Fruit fly (Drosophila melanogaster): ENCODE measurements around the gene CG42537.

Gene CG42537

dm6 chr3R:6368100-6368499, 9.5 kb upstream of the CG42537 start, which contains the start of gene CG42724 (continued):
- TF ChIP-seq Meics (GFP tag; optimal IDR thresholded peaks at IDR 0.05) (peak; percentile 100), CG1024 (GFP tag; IDR thresholded peaks at IDR 0.05) (peak; percentile 35; the same call in 1 of the 2 replicates), inv (GFP tag; IDR thresholded peaks at IDR 0.05; ENCODE audit: partially characterized antibody) (0 out of 2 replicates have a peak, but pooled peaks have one; percentile 28), maf-S (GFP tag; optimal IDR thresholded peaks at IDR 0.05) (peak; percentile 65), CG8089 (GFP tag; optimal IDR thresholded peaks at IDR 0.05) (peak; percentile 46)

- TF ChIP-seq CG3847 (GFP tag; IDR thresholded peaks at IDR 0.05), result peak; percentile 29; the same call in 1 of the 2 replicates
- peak; percentile 79 for TF ChIP-seq CG6791 (GFP tag; IDR thresholded peaks at IDR 0.05; ENCODE audit: partially characterized antibody)
- TF ChIP-seq CG13296 (GFP tag; optimal IDR thresholded peaks at IDR 0.05), result peak; percentile 32
- TF ChIP-seq salm (tag; optimal IDR thresholded peaks at IDR 0.05), result peak; percentile 23
- peak; percentile 20; the same call in 2 of the 3 replicates for TF ChIP-seq dysf (GFP tag; IDR thresholded peaks at IDR 0.05)
- TF ChIP-seq dmrt11E (tag; optimal IDR thresholded peaks at IDR 0.05), result no peak
- TF ChIP-seq Gug (GFP tag; IDR thresholded peaks at IDR 0.05), result no peak
- TF ChIP-seq CG8944 (GFP tag; optimal IDR thresholded peaks at IDR 0.05), result no peak
- peak; percentile 1 for TF ChIP-seq Hsf (GFP tag; optimal IDR thresholded peaks at IDR 0.05)
- peak; percentile 42 for TF ChIP-seq CG12659 (GFP tag; optimal IDR thresholded peaks at IDR 0.05)
- TF ChIP-seq CG11093 (GFP tag; IDR thresholded peaks at IDR 0.05), result no peak; the same call in 2 of the 3 replicates
- TF ChIP-seq exex (tag; optimal IDR thresholded peaks at IDR 0.05), result peak; percentile 15
- TF ChIP-seq HLH3B (GFP tag; IDR thresholded peaks at IDR 0.05), result peak; percentile 17; the same call in 1 of the 2 replicates
- peak; percentile 70 for TF ChIP-seq inv (GFP tag; IDR thresholded peaks at IDR 0.05; ENCODE audit: partially characterized antibody)
- TF ChIP-seq NFAT (GFP tag; IDR thresholded peaks at IDR 0.05), result peak; percentile 52; the same call in 1 of the 2 replicates
- TF ChIP-seq CG12104 (GFP tag; optimal IDR thresholded peaks at IDR 0.05), result peak; percentile 42
- peak; percentile 26 for TF ChIP-seq NC2β (GFP tag; optimal IDR thresholded peaks at IDR 0.05)
- TF ChIP-seq CG3163 (GFP tag; optimal IDR thresholded peaks at IDR 0.05), result no peak
- TF ChIP-seq CG7963 (GFP tag; IDR thresholded peaks at IDR 0.05; ENCODE audit: partially characterized antibody), result peak; percentile 76; the same call in 1 of the 3 replicates
- no peak for TF ChIP-seq CG11085 (GFP tag; IDR thresholded peaks at IDR 0.05)
- TF ChIP-seq hbn (GFP tag; IDR thresholded peaks at IDR 0.05; ENCODE audit: partially characterized antibody), result peak; percentile 50
- TF ChIP-seq sens (GFP tag), result peak; percentile 73
- no peak for TF ChIP-seq D (optimal IDR thresholded peaks at IDR 0.05)
- TF ChIP-seq D (GFP tag; optimal IDR thresholded peaks at IDR 0.05), result peak; percentile 32
- peak; percentile 36 for TF ChIP-seq unpg (GFP tag; optimal IDR thresholded peaks at IDR 0.05)
- no peak for TF ChIP-seq prd (optimal IDR thresholded peaks at IDR 0.05)
- TF ChIP-seq prd (GFP tag; IDR thresholded peaks at IDR 0.05), result peak; percentile 30; the same call in 1 of the 3 replicates
- TF ChIP-seq Nf-YB (GFP tag; optimal IDR thresholded peaks at IDR 0.05), result no peak
- peak; percentile 2 for TF ChIP-seq Antp (GFP tag; optimal IDR thresholded peaks at IDR 0.05)
- peak; percentile 76 for TF ChIP-seq CG34224 (GFP tag; IDR thresholded peaks at IDR 0.05; ENCODE audit: partially characterized antibody)
- TF ChIP-seq Hr3 (GFP tag; optimal IDR thresholded peaks at IDR 0.05), result peak; percentile 20
- peak; percentile 68 for TF ChIP-seq MBD-R2 (GFP tag; IDR thresholded peaks at IDR 0.05)
- TF ChIP-seq CG17829 (tag; optimal IDR thresholded peaks at IDR 0.05), result peak; percentile 69
- TF ChIP-seq Dll (GFP tag; IDR thresholded peaks at IDR 0.05; ENCODE audit: partially characterized antibody), result peak; percentile 62; the same call in 3 of the 4 replicates
- peak; percentile 23 for TF ChIP-seq Jarid2 (GFP tag; optimal IDR thresholded peaks at IDR 0.05)
- TF ChIP-seq pzg (GFP tag; optimal IDR thresholded peaks at IDR 0.05), result peak; percentile 79
- TF ChIP-seq MESR4 (GFP tag; optimal IDR thresholded peaks at IDR 0.05), result peak; percentile 60
- TF ChIP-seq CG3407 (GFP tag; optimal IDR thresholded peaks at IDR 0.05), result no peak
- no peak for TF ChIP-seq pum (GFP tag; optimal IDR thresholded peaks at IDR 0.05)
- TF ChIP-seq knrl (GFP tag; IDR thresholded peaks at IDR 0.05; ENCODE audit: partially characterized antibody), result peak; percentile 72
- no peak for TF ChIP-seq lov (optimal IDR thresholded peaks at IDR 0.05)
- TF ChIP-seq lov (GFP tag; IDR thresholded peaks at IDR 0.05), result 0 out of 3 replicates have a peak, but pooled peaks have one; percentile 36
- TF ChIP-seq bowl (GFP tag; IDR thresholded peaks at IDR 0.05), result no peak
Observed at dm6 chr3R:6368550-6369238, 8.9 kb upstream of the CG42537 start, which contains the start of gene CG10286. TSS of gene CG10286 (plus strand) at chr3R:6368965.

Data from whole organism, embryonic.